Fruit fly (Drosophila melanogaster) ovary, adult (tissue): Measurements from ENCODE around the gene CG33308.

Experiments used
- CG17801 ChIP-seq: fragments of 200-800 bp; optimal IDR thresholded peaks from 2 replicates; lab custom pipeline; 2019; ENCODE audit warnings: missing biosample characterization, mild to moderate bottlenecking, missing genetic modification characterization, moderate library complexity; ENCODE audit not compliant: partially characterized antibody

CG33308 gene

DNA sequence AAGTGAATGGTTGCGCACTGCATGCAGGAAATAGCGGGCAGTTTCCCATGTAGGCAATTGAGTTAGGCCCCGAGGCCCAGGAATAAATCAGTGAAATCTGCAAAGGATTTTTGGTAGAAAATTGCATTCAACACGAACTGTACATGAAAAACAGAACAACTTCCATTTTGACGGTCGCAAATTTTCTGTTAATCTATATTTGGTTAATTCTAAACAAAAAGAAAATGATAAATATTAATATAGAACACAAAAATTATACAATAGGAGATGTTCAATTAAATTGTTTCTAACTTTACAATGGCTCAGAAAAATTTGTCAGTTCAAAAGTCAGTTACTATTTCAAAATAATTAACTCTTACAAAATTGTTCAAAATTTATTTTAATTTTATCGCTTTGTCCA, at the start of gene CG33308:
Gene CG33308, plus strand, starts transcription at position 301 of the 400 bp plus-strand sequence.
- no peak for TF ChIP-seq CG17801 (GFP tag; lab: Kevin White, UChicago)

DNA sequence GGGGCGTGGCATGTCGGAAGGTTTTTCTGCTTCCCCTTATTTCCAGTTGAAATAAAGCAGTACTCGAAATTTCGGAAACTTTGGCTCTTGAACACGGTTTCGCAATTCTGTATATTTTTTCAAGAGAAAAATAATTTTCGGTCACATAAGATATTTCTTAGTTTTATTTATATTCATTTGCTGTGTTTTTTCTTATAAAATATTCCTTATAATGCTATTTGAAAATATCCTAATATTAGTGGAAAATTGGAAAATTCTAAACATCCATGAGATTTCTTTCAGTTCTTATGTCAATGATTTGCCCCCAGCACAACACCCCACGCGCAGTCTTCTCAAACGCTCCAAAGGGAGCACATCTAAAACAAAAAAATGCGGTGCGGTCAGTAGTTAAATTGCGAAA, 41.7 kb upstream of the CG33308 start, which contains the start of gene CG4691:
Gene CG4691, plus strand, starts transcription at position 301 of the 400 bp plus-strand sequence.
- TF ChIP-seq CG17801 (GFP tag; lab: Kevin White, UChicago): no peak

DNA sequence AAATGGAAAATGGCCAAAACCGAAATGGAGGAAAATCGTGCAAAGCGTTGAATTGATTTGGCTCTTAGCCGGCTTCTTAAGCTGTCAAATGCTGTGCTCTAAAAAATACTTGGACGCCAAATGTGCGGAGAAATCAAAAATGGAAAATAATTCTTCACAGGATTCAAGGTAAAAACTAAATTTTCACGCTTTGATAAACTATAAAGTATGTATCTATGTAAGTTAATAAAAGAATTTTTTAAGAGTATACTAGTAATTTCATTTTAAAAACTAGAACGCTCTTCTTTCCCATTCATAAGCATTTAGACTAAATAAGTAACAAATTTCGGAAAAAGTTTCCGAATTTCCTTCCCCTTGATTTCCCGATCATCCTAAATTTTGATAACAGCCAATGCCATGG, 39.7 kb upstream of the CG33308 start, which contains the start of gene CSN1a:
Gene CSN1a, plus strand, starts transcription at position 301 of the 400 bp plus-strand sequence.
- no peak for TF ChIP-seq CG17801 (GFP tag; lab: Kevin White, UChicago)

dm6 chr2L:14765608-14766007, 36.5 kb upstream of the CG33308 start, which contains the start of gene CG4701:
Gene CG4701 (plus strand): TSS chr2L:14765908.
- TF ChIP-seq CG17801 (GFP tag; lab: Kevin White, UChicago): no peak

DNA sequence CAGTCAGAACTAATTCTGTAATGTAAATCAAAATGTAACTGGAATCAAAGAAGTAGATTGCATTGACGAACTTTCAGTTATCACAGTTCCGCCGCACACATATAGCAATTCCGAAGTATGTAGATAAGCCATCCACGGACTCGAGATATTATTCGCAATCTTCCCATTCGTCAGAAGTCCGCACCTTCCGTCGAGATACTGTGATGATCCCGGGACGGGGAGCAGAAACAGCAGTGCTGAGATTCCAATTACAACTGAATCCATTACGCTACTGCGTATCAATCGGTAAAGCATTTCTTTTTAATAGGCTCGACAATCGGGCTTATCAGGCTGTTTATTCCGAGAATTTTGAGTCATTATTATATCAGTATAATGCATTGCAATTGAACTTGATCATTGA, 27.4 kb upstream of the CG33308 start, which contains the start of gene CG4650:
Gene CG4650, minus strand, starts transcription at position 269 of the 400 bp plus-strand sequence.
- TF ChIP-seq CG17801 (GFP tag; lab: Kevin White, UChicago): no peak

- TF ChIP-seq CG17801 (GFP tag; lab: Kevin White, UChicago): no peak
Observed at dm6 chr2L:14784498-14784897, 17.6 kb upstream of the CG33308 start, which contains the start of gene CG18636. Gene CG18636 (minus strand): TSS chr2L:14784598.

DNA sequence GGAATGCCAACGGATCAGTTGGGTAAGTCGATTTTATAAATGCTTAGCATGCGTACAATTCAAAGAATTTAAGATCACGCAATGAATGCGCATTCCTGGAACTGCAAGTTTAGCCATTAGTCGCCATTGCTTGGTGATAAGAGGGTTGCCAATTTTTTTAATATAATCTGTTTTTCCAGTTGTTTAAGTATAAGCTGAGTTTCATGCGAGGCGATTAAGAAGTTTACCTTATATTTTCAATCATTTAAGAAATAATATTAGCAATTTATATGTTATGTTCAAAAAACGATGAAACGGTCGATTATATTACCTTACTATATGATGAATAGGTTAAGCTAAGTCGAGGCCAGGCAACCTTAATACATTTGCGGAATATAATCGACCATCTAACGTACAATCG, 5.6 kb upstream of the CG33308 start, which contains the start of gene CG18420:
Gene CG18420, minus strand, starts transcription at position 101 of the 400 bp plus-strand sequence.
- no peak for TF ChIP-seq CG17801 (GFP tag; lab: Kevin White, UChicago)

DNA sequence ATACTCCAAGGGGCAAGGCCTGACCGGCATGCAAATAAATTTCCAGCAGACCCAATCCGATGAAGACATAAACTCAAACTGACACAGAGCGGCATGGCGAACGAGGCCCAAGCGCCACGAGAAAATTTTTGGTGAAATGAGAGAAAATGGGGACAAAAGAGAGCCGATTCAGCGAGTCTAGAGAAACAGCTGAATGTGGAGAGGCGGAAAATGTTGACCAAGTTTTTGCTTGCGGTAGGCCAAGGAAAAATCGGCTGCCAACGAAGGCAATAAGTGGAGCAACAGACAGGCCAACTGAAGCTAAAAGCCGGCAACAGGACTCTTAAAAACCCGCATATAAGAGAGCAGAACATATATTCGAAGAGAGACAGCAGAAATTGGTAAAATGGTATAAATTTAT, 4.6 kb upstream of the CG33308 start:
- TF ChIP-seq CG17801 (GFP tag; lab: Kevin White, UChicago): no peak

DNA sequence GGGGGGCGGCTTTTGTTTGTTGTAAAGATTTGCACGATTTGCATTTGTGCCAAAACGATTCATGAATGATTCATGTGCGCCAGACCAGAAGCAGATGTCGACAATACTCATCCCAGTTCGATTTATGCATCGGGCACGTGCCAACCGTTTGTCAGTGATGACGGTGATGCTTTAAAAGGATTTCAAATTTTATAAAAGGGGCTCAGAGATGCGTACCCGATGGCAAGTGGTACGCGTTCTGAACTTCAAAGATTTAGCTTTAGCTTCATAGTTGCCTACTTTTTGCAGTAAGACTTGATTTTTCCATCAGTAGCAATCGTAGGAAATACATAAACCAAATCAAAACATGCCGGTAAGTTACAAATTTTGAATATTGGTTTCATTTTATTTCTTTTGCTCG, 8.3 kb downstream of the CG33308 start, which contains the start of gene CG33309:
Gene CG33309, plus strand, starts transcription at position 301 of the 400 bp plus-strand sequence.
- TF ChIP-seq CG17801 (GFP tag; lab: Kevin White, UChicago): no peak

dm6 chr2L:14842058-14842457, 39.9 kb downstream of the CG33308 start, which contains the start of gene CG42682:
Gene CG42682 (plus strand): TSS chr2L:14842358.
- TF ChIP-seq CG17801 (GFP tag; lab: Kevin White, UChicago): no peak

- TF ChIP-seq CG17801 (GFP tag; lab: Kevin White, UChicago): no peak
Observed at dm6 chr2L:14851678-14852077, 49.5 kb downstream of the CG33308 start, which contains the start of gene CG15279. Gene CG15279 (minus strand): TSS chr2L:14851749.
